Fruit fly (Drosophila melanogaster) whole organism, embryonic: Measurements from ENCODE around the gene PolA1.

Experiments used
- Ada2b ChIP-seq: fragments of 200-800 bp; sonication (Bioruptor generic); IDR thresholded peaks from 2 replicates; pipeline ENCODE4 v1.3.6; 2022; ENCODE audit warnings: missing biosample characterization, missing genetic modification characterization
- Atf3 ChIP-seq: fragments of 200-800 bp; sonication (Bioruptor generic); optimal IDR thresholded peaks from 3 replicates; lab custom pipeline; 2016; ENCODE audit warnings: missing biosample characterization, missing genetic modification characterization
- Awh ChIP-seq: fragments of 200-800 bp; sonication (Bioruptor generic); IDR thresholded peaks from 2 replicates; pipeline ENCODE4, ENCODE4 v1.3.6; 2022; ENCODE audit warnings: missing biosample characterization, missing genetic modification characterization
- C15 ChIP-seq: fragments of 200-800 bp; sonication (Bioruptor generic); IDR thresholded peaks from 3 replicates; pipeline ENCODE4 v1.3.6; 2022; ENCODE audit warnings: missing biosample characterization, missing genetic modification characterization
- CG10366 ChIP-seq: fragments of 200-800 bp; sonication (Bioruptor generic); IDR thresholded peaks from 2 replicates; pipeline ENCODE4 v1.3.6; 2022; ENCODE audit warnings: missing biosample characterization, missing genetic modification characterization
- CG11456 ChIP-seq: fragments of 200-800 bp; sonication (Bioruptor generic); IDR thresholded peaks from 3 replicates; pipeline ENCODE4 v1.3.6; 2022; ENCODE audit warnings: missing biosample characterization, missing genetic modification characterization
- CG12219 ChIP-seq: fragments of 200-800 bp; sonication (Bioruptor generic); optimal IDR thresholded peaks from 3 replicates; lab custom pipeline; 2018; ENCODE audit warnings: missing biosample characterization, mild to moderate bottlenecking, missing genetic modification characterization
- CG15073 ChIP-seq: fragments of 200-800 bp; sonication (Bioruptor generic); optimal IDR thresholded peaks from 2 replicates; lab custom pipeline; 2016; ENCODE audit warnings: missing biosample characterization, missing genetic modification characterization
- CG1529 ChIP-seq: fragments of 200-800 bp; sonication (Bioruptor generic); optimal IDR thresholded peaks from 3 replicates; lab custom pipeline; 2018; ENCODE audit warnings: missing biosample characterization, missing genetic modification characterization
- CG15601 ChIP-seq: fragments of 200-800 bp; sonication (Bioruptor generic); optimal IDR thresholded peaks from 3 replicates; lab custom pipeline; 2019; ENCODE audit warnings: missing biosample characterization, mild to moderate bottlenecking, missing genetic modification characterization, moderate library complexity
- CG17359 ChIP-seq: fragments of 200-800 bp; sonication (Bioruptor generic); optimal IDR thresholded peaks from 3 replicates; lab custom pipeline; 2018; ENCODE audit warnings: missing biosample characterization, mild to moderate bottlenecking, missing genetic modification characterization, moderate library complexity
- CG18011 ChIP-seq: fragments of 200-800 bp; sonication (Bioruptor generic); optimal IDR thresholded peaks from 2 replicates; lab custom pipeline; 2017; ENCODE audit warnings: missing biosample characterization, missing genetic modification characterization, mild to moderate bottlenecking, moderate library complexity, missing genotype
- CG18599 ChIP-seq: fragments of 200-800 bp; sonication (Bioruptor generic); optimal IDR thresholded peaks from 3 replicates; lab custom pipeline; 2017; ENCODE audit warnings: missing biosample characterization, missing genetic modification characterization, mild to moderate bottlenecking, moderate library complexity, missing genetic modification reagents
- CG31224 ChIP-seq: fragments of 200-800 bp; sonication (Bioruptor generic); IDR thresholded peaks from 2 replicates; pipeline ENCODE4 v1.3.6; 2022; ENCODE audit warnings: missing biosample characterization, missing genetic modification characterization
- CG32767 ChIP-seq: fragments of 200-800 bp; sonication (Bioruptor generic); IDR thresholded peaks from 2 replicates; pipeline ENCODE4 v1.3.6; 2022; ENCODE audit warnings: missing biosample characterization, missing genetic modification characterization
- CG4617 ChIP-seq: fragments of 200-800 bp; sonication (Bioruptor generic); optimal IDR thresholded peaks from 3 replicates; lab custom pipeline; 2016; ENCODE audit warnings: missing biosample characterization, missing genetic modification characterization, borderline replicate concordance
- CG4854 ChIP-seq: fragments of 200-800 bp; sonication (Bioruptor generic); optimal IDR thresholded peaks from 2 replicates; lab custom pipeline; 2016; ENCODE audit warnings: missing biosample characterization, missing genetic modification characterization, inconsistent platforms
- CG7786 ChIP-seq: fragments of 200-800 bp; sonication (Bioruptor generic); optimal IDR thresholded peaks from 2 replicates; lab custom pipeline; 2016; ENCODE audit warnings: missing biosample characterization, missing genetic modification characterization
- CG7839 ChIP-seq: fragments of 200-800 bp; sonication (Bioruptor generic); optimal IDR thresholded peaks from 3 replicates; lab custom pipeline; 2018; ENCODE audit warnings: missing biosample characterization, mild to moderate bottlenecking, missing genetic modification characterization, moderate library complexity
- CG7987 ChIP-seq: fragments of 200-800 bp; sonication (Bioruptor generic); optimal IDR thresholded peaks from 2 replicates; lab custom pipeline; 2018; ENCODE audit warnings: missing biosample characterization, mild to moderate bottlenecking, missing genetic modification characterization, moderate library complexity
- CG8765 ChIP-seq: fragments of 200-800 bp; sonication (Bioruptor generic); IDR thresholded peaks from 2 replicates; pipeline ENCODE4 v1.3.6; 2022; ENCODE audit warnings: missing biosample characterization, missing genetic modification characterization
- Camta ChIP-seq: fragments of 200-800 bp; sonication (Bioruptor generic); optimal IDR thresholded peaks from 2 replicates; lab custom pipeline; 2016; ENCODE audit warnings: missing biosample characterization, missing genetic modification characterization
- CoRest ChIP-seq: fragments of 200-800 bp; sonication (Bioruptor generic); optimal IDR thresholded peaks from 3 replicates; lab custom pipeline; 2018; ENCODE audit warnings: missing biosample characterization, mild to moderate bottlenecking, missing genetic modification characterization, moderate library complexity
- D19A ChIP-seq: fragments of 200-800 bp; optimal IDR thresholded peaks from 3 replicates; lab custom pipeline; 2019; ENCODE audit warnings: missing biosample characterization, mild to moderate bottlenecking, missing genetic modification characterization, moderate library complexity
- Doc3 ChIP-seq: fragments of 200-800 bp; sonication (Bioruptor generic); IDR thresholded peaks from 3 replicates; pipeline ENCODE4 v1.3.6; 2022; ENCODE audit warnings: missing biosample characterization, missing genetic modification characterization; ENCODE audit not compliant: partially characterized antibody
- HLH3B ChIP-seq: fragments of 200-800 bp; sonication (Bioruptor generic); IDR thresholded peaks from 2 replicates; pipeline ENCODE4 v1.3.6; 2022; ENCODE audit warnings: missing biosample characterization, missing genetic modification characterization
- HLH4C ChIP-seq: fragments of 200-800 bp; sonication (Bioruptor generic); IDR thresholded peaks from 3 replicates; pipeline ENCODE4 v1.3.6; 2022; ENCODE audit warnings: missing biosample characterization, missing genetic modification characterization; ENCODE audit not compliant: partially characterized antibody
- Max ChIP-seq: fragments of 200-800 bp; sonication (Bioruptor generic); optimal IDR thresholded peaks from 2 replicates; lab custom pipeline; 2016; ENCODE audit warnings: missing biosample characterization, mild to moderate bottlenecking, missing genetic modification characterization
- Meics ChIP-seq: fragments of 200-800 bp; sonication (Bioruptor generic); optimal IDR thresholded peaks from 2 replicates; lab custom pipeline; 2017; ENCODE audit warnings: missing biosample characterization, mild to moderate bottlenecking, missing genetic modification characterization
- NC2β ChIP-seq: fragments of 200-800 bp; sonication (Bioruptor generic); optimal IDR thresholded peaks from 2 replicates; lab custom pipeline; 2016; ENCODE audit warnings: missing biosample characterization, missing genetic modification characterization
- Poxn ChIP-seq: fragments of 200-800 bp; sonication (Bioruptor generic); IDR thresholded peaks from 2 replicates; pipeline ENCODE4 v1.3.6; 2022; ENCODE audit warnings: missing biosample characterization, missing genetic modification characterization
- bsh ChIP-seq, 2 experiments: fragments of 200-800 bp; sonication (Bioruptor generic); optimal IDR thresholded peaks; 2 replicates each; lab custom pipeline; 2017 to 2018; ENCODE audit warnings: mild to moderate bottlenecking in 2 of 2, missing biosample characterization in 2 of 2, missing genetic modification characterization in 2 of 2, moderate library complexity in 1 of 2
- caup ChIP-seq: fragments of 200-800 bp; sonication (Bioruptor generic); optimal IDR thresholded peaks from 3 replicates; lab custom pipeline; 2017; ENCODE audit warnings: missing biosample characterization, mild to moderate bottlenecking, missing genetic modification characterization, moderate library complexity; ENCODE audit not compliant: severe bottlenecking
- chm ChIP-seq: fragments of 200-800 bp; sonication (Bioruptor generic); IDR thresholded peaks from 2 replicates; pipeline ENCODE4 v1.3.6; 2022; ENCODE audit warnings: missing biosample characterization, missing genetic modification characterization
- da ChIP-seq: fragments of 200-800 bp; sonication (Bioruptor generic); optimal IDR thresholded peaks from 2 replicates; lab custom pipeline; 2016; ENCODE audit warnings: missing biosample characterization, missing genetic modification characterization
- danr ChIP-seq: fragments of 200-800 bp; sonication (Bioruptor generic); IDR thresholded peaks from 2 replicates; pipeline ENCODE4 v1.3.6; 2022; ENCODE audit warnings: missing biosample characterization, missing genetic modification characterization
- dmrt11E ChIP-seq: fragments of 200-800 bp; sonication (Bioruptor generic); optimal IDR thresholded peaks from 3 replicates; lab custom pipeline; 2018; ENCODE audit warnings: missing biosample characterization, mild to moderate bottlenecking, missing genetic modification characterization, moderate library complexity
- emc ChIP-seq: fragments of 200-800 bp; sonication (Bioruptor generic); optimal IDR thresholded peaks from 2 replicates; lab custom pipeline; 2016; ENCODE audit warnings: missing biosample characterization, missing genetic modification characterization
- ewg ChIP-seq: fragments of 200-800 bp; sonication (Bioruptor generic); optimal IDR thresholded peaks from 3 replicates; lab custom pipeline; 2017; ENCODE audit warnings: mild to moderate bottlenecking, missing biosample characterization, missing genetic modification reagents, missing genetic modification characterization
- fd64A ChIP-seq: fragments of 200-800 bp; sonication (Bioruptor generic); optimal IDR thresholded peaks from 3 replicates; lab custom pipeline; 2018; ENCODE audit warnings: missing biosample characterization, mild to moderate bottlenecking, missing genetic modification characterization
- gcm ChIP-seq: fragments of 200-800 bp; sonication (Bioruptor generic); optimal IDR thresholded peaks from 2 replicates; lab custom pipeline; 2019; ENCODE audit warnings: missing biosample characterization, mild to moderate bottlenecking, missing genetic modification characterization, moderate library complexity
- gsb ChIP-seq: fragments of 200-800 bp; sonication (Bioruptor generic); IDR thresholded peaks from 2 replicates; pipeline ENCODE4 v1.3.6; 2022; ENCODE audit warnings: missing biosample characterization, missing genetic modification characterization
- hbn ChIP-seq: fragments of 200-800 bp; sonication (Bioruptor generic); IDR thresholded peaks from 2 replicates; pipeline ENCODE4 v1.3.6; 2022; ENCODE audit warnings: missing biosample characterization, missing genetic modification characterization; ENCODE audit not compliant: partially characterized antibody
- ken ChIP-seq: fragments of 200-800 bp; sonication (Bioruptor generic); IDR thresholded peaks from 3 replicates; pipeline ENCODE4 v1.3.6; 2022; ENCODE audit warnings: missing biosample characterization, missing genetic modification characterization
- nerfin-2 ChIP-seq: fragments of 200-800 bp; sonication (Bioruptor generic); IDR thresholded peaks from 2 replicates; pipeline ENCODE4 v1.3.6; 2022; ENCODE audit warnings: missing biosample characterization, missing genetic modification characterization; ENCODE audit not compliant: partially characterized antibody
- nom ChIP-seq: fragments of 200-800 bp; sonication (Bioruptor generic); optimal IDR thresholded peaks from 2 replicates; lab custom pipeline; 2017; ENCODE audit warnings: missing biosample characterization, missing genetic modification characterization, mild to moderate bottlenecking, moderate library complexity, missing genetic modification reagents
- phol ChIP-seq: fragments of 200-800 bp; sonication (Bioruptor generic); optimal IDR thresholded peaks from 3 replicates; lab custom pipeline; 2018; ENCODE audit warnings: missing biosample characterization, mild to moderate bottlenecking, missing genetic modification characterization, moderate library complexity
- seq ChIP-seq: fragments of 200-800 bp; sonication (Bioruptor generic); IDR thresholded peaks from 2 replicates; pipeline ENCODE4 v1.3.6; 2022; ENCODE audit warnings: missing biosample characterization, missing genetic modification characterization
- sr ChIP-seq: fragments of 200-800 bp; sonication (Bioruptor generic); IDR thresholded peaks from 3 replicates; pipeline ENCODE4 v1.3.6; 2022; ENCODE audit warnings: missing biosample characterization, missing genetic modification characterization
- trh ChIP-seq: fragments of 200-800 bp; sonication (Bioruptor generic); optimal IDR thresholded peaks from 2 replicates; lab custom pipeline; 2016; ENCODE audit warnings: missing biosample characterization, missing genetic modification characterization

The PolA1 gene

DNA sequence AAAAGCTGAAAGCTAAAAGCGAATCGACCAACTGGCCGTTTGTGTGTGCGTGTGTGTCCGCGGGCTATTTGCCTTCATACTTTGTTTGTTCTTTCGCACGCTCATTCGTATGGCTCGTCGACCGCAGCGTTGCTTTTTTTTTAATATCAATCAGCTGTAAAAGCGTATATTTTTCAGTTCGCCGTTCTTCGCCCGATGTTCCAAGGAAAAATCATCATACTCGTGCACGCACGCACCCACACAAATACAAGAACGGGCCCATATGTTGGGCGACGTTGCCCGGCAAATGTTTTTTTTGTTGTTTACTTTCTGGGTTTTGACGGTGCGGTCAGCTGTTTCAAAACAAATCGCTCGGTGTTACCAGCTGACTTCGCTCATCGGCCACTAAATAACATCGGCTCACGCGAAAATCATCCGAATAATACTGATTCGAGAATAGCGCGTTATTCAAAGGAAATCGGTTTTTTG is 10.9 kb downstream of the PolA1 start, which contains the start of gene E2f1 (continued):
- no peak for TF ChIP-seq danr
- TF ChIP-seq CG10366 (GFP tag; lab: Robert Waterston, UW) = no peak
- TF ChIP-seq bsh (GFP tag; optimal IDR thresholded peaks at IDR 0.05; lab: Kevin White, UChicago) = no peak
- TF ChIP-seq NC2β (GFP tag; lab: Kevin White, UChicago) = no peak
- TF ChIP-seq CG18599 (GFP tag; lab: Kevin White, UChicago) = no peak
- no peak for TF ChIP-seq CG32767 (GFP tag; lab: Robert Waterston, UW)
- TF ChIP-seq Camta (GFP tag; lab: Kevin White, UChicago) = no peak
- TF ChIP-seq HLH3B = no peak
- TF ChIP-seq nerfin-2 (GFP tag; lab: Robert Waterston, UW) = peak; percentile 47
- TF ChIP-seq CG18011 (GFP tag; lab: Kevin White, UChicago) = no peak
- TF ChIP-seq gcm (GFP tag; lab: Kevin White, UChicago) = peak; percentile 20
- TF ChIP-seq hbn (GFP tag; lab: Robert Waterston, UW) = peak; percentile 75; the same call in 1 of the 2 replicates
- peak; percentile 40; the same call in 1 of the 2 replicates for TF ChIP-seq chm (GFP tag; lab: Robert Waterston, UW)
- TF ChIP-seq C15 (GFP tag; lab: Robert Waterston, UW) = no peak
- peak; percentile 70 for TF ChIP-seq HLH4C (GFP tag; lab: Robert Waterston, UW)
- TF ChIP-seq CG1529 = peak; percentile 9
- TF ChIP-seq D19A (tag; lab: Kevin White, UChicago) = peak; percentile 8
- no peak for TF ChIP-seq Ada2b (GFP tag; lab: Robert Waterston, UW)
- TF ChIP-seq CG7987 = peak; percentile 7
- TF ChIP-seq seq (GFP tag; lab: Robert Waterston, UW) = no peak
- TF ChIP-seq CG17359 (tag; lab: Kevin White, UChicago) = no peak
- TF ChIP-seq dmrt11E (tag; lab: Kevin White, UChicago) = no peak
- no peak for TF ChIP-seq CG4617 (GFP tag; lab: Kevin White, UChicago)
- no peak for TF ChIP-seq Poxn (GFP tag; lab: Robert Waterston, UW)
- no peak for TF ChIP-seq nom (GFP tag; lab: Kevin White, UChicago)
- TF ChIP-seq sr (GFP tag; lab: Robert Waterston, UW) = peak; percentile 51; the same call in 2 of the 3 replicates
- TF ChIP-seq phol (tag; lab: Kevin White, UChicago) = peak; percentile 8
- TF ChIP-seq CG15073 (GFP tag; lab: Kevin White, UChicago) = no peak
- peak; percentile 20 for TF ChIP-seq CoRest (tag; lab: Kevin White, UChicago)
- TF ChIP-seq Atf3 (GFP tag; lab: Kevin White, UChicago) = no peak
- TF ChIP-seq fd64A (GFP tag; lab: Kevin White, UChicago) = no peak
- no peak for TF ChIP-seq CG31224 (GFP tag; lab: Robert Waterston, UW)
- TF ChIP-seq ken = no peak
- TF ChIP-seq CG12219 (GFP tag; lab: Kevin White, UChicago) = no peak
- TF ChIP-seq caup = no peak
- TF ChIP-seq ewg (GFP tag; lab: Kevin White, UChicago) = no peak
- TF ChIP-seq Meics (GFP tag; lab: Kevin White, UChicago) = peak; percentile 6
- TF ChIP-seq da (GFP tag; lab: Kevin White, UChicago) = no peak
- TF ChIP-seq CG8765 (GFP tag; lab: Robert Waterston, UW) = no peak
- peak; percentile 31 for TF ChIP-seq Max (GFP tag; lab: Kevin White, UChicago)
- no peak for TF ChIP-seq CG11456 (GFP tag; lab: Robert Waterston, UW)
- no peak for TF ChIP-seq CG7786 (GFP tag; lab: Kevin White, UChicago)
- no peak for TF ChIP-seq Awh (GFP tag; lab: Robert Waterston, UW)
- no peak for TF ChIP-seq gsb (GFP tag; lab: Robert Waterston, UW)
- TF ChIP-seq Doc3 (GFP tag; lab: Robert Waterston, UW) = peak; percentile 50; the same call in 2 of the 3 replicates
- TF ChIP-seq trh (GFP tag; lab: Kevin White, UChicago) = no peak
- peak; percentile 53 for TF ChIP-seq CG15601 (tag; lab: Kevin White, UChicago)
- TF ChIP-seq CG4854 (GFP tag; lab: Kevin White, UChicago) = no peak
- no peak for TF ChIP-seq emc (GFP tag; lab: Kevin White, UChicago)
- TF ChIP-seq CG7839 (tag; lab: Kevin White, UChicago) = no peak
